Fruit fly (Drosophila melanogaster): Measurements from ENCODE around the gene Flacc.
A peak's percentile ranks its signal among the peaks of the same experiment; 100 is the strongest.

Gene Flacc

DNA sequence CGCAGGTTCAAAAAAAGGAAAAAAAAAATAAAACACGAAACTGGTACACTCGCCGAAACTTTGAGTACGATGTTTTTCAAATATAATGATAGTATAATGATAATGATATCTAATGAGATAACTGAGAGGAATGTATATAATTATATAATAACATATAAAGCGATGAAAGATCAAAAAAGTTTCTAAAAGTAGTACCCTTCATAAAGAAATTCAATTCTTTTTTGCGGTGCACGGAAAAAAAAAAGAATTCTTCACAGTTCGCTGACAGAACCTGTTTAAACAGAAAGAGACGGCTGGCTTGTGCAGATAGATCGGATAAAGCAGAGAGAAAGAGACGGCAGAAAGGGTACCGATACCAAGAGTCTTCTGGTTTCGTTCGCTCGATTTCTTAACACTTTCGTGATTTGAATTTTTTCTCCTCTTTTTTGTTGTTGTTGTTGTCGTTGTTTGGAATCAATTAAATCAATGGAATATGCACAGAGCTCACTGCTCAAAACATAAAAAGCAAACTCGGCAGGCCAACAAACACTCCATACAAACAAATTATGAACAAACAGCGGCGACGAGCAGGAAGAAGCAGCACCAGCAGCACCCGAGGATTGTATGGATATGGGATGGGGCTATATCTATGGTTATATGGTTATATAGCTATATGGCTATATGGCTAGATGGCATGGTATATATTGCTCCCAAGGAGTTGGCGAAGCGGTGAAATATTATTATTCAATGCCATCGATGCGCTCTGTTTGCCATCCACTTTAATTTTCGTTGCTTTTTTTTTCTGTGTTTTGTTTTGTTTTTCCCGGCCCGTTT, 44.9 kb upstream of the Flacc start (continued):
- TF ChIP-seq CG6272 (GFP tag; IDR thresholded peaks at IDR 0.05) (peak; percentile 33; the same call in 1 of the 2 replicates), Nf-YB (GFP tag; optimal IDR thresholded peaks at IDR 0.05) (peak; percentile 57), CG1529 (GFP tag; optimal IDR thresholded peaks at IDR 0.05) (no peak), Hmr (GFP tag; optimal IDR thresholded peaks at IDR 0.05) (peak; percentile 50), CG5245 (GFP tag; optimal IDR thresholded peaks at IDR 0.05) (no peak), Mes4 (GFP tag; optimal IDR thresholded peaks at IDR 0.05) (no peak), Dll (GFP tag; IDR thresholded peaks at IDR 0.05; ENCODE audit: partially characterized antibody) (no peak), stc (GFP tag; IDR thresholded peaks at IDR 0.05) (peak; percentile 33; the same call in 1 of the 2 replicates), CG7745 (tag; optimal IDR thresholded peaks at IDR 0.05) (no peak), CG13424 (tag; optimal IDR thresholded peaks at IDR 0.05) (peak; percentile 30), CG17568 (GFP tag; optimal IDR thresholded peaks at IDR 0.05) (peak; percentile 13), Poxn (GFP tag; IDR thresholded peaks at IDR 0.05) (no peak), Blimp-1 (GFP tag; optimal IDR thresholded peaks at IDR 0.05) (peak; percentile 60), CG4820 (GFP tag; optimal IDR thresholded peaks at IDR 0.05) (peak; percentile 13), row (GFP tag; IDR thresholded peaks at IDR 0.05) (peak; percentile 80), CG34422 (GFP tag; IDR thresholded peaks at IDR 0.05) (peak; percentile 43; the same call in 1 of the 3 replicates), Lim3 (GFP tag; IDR thresholded peaks at IDR 0.05) (no peak), CG2875 (GFP tag; optimal IDR thresholded peaks at IDR 0.05) (peak; percentile 43), onecut (GFP tag; IDR thresholded peaks at IDR 0.05) (no peak), gt (GFP tag; IDR thresholded peaks at IDR 0.05) (no peak), hkb (optimal IDR thresholded peaks at IDR 0.05) (no peak), hkb (GFP tag; IDR thresholded peaks at IDR 0.05) (no peak), danr (GFP tag; IDR thresholded peaks at IDR 0.05) (no peak), CG18619 (GFP tag; optimal IDR thresholded peaks at IDR 0.05) (peak; percentile 45), CG6654 (GFP tag; optimal IDR thresholded peaks at IDR 0.05) (no peak), CG10147 (GFP tag; optimal IDR thresholded peaks at IDR 0.05) (no peak), BEAF-32 (GFP tag; optimal IDR thresholded peaks at IDR 0.05) (no peak), Dfd (GFP tag; optimal IDR thresholded peaks at IDR 0.05) (no peak), maf-S (GFP tag; optimal IDR thresholded peaks at IDR 0.05) (no peak), MBD-R2 (GFP tag; IDR thresholded peaks at IDR 0.05) (no peak), Eip74EF (GFP tag; optimal IDR thresholded peaks at IDR 0.05) (no peak), CG9817 (tag; optimal IDR thresholded peaks at IDR 0.05) (peak; percentile 37), CG12219 (GFP tag; optimal IDR thresholded peaks at IDR 0.05) (no peak), CG11456 (GFP tag; IDR thresholded peaks at IDR 0.05) (no peak), btn (GFP tag; optimal IDR thresholded peaks at IDR 0.05) (no peak), lilli (GFP tag; optimal IDR thresholded peaks at IDR 0.05) (peak; percentile 39), bbx (GFP tag; IDR thresholded peaks at IDR 0.05; ENCODE audit: partially characterized antibody) (no peak), CG11247 (GFP tag; IDR thresholded peaks at IDR 0.05) (no peak; the same call in 1 of the 2 replicates), CG2116 (GFP tag; optimal IDR thresholded peaks at IDR 0.05) (peak; percentile 41), Dbx (GFP tag; IDR thresholded peaks at IDR 0.05) (no peak), CG8388 (GFP tag; optimal IDR thresholded peaks at IDR 0.05) (peak; percentile 78), CG16815 (GFP tag; optimal IDR thresholded peaks at IDR 0.05) (peak; percentile 62), CG10959 (GFP tag; IDR thresholded peaks at IDR 0.05) (peak; percentile 67), ci (GFP tag; IDR thresholded peaks at IDR 0.05) (peak; percentile 44; the same call in 2 of the 3 replicates), CG8478 (optimal IDR thresholded peaks at IDR 0.05) (no peak), Six4 (GFP tag; optimal IDR thresholded peaks at IDR 0.05) (no peak), Deaf1 (tag; optimal IDR thresholded peaks at IDR 0.05) (no peak), dmrt11E (tag; optimal IDR thresholded peaks at IDR 0.05) (peak; percentile 90), dan (GFP tag; IDR thresholded peaks at IDR 0.05) (no peak), CG4424 (GFP tag; optimal IDR thresholded peaks at IDR 0.05) (peak; percentile 51)
